Worm (Caenorhabditis elegans): ENCODE results near the gene F28H7.7.

Gene F28H7.7

ce11 chrV:10757128-10757527 lies 3.2 kb upstream of the F28H7.7 start:
- TF ChIP-seq ceh-39 (tag; optimal IDR thresholded peaks at IDR 0.05) (no peak), nhr-12 (tag; optimal IDR thresholded peaks at IDR 0.05) (no peak), nhr-28 (tag; optimal IDR thresholded peaks at IDR 0.05) (no peak), mls-2 (tag; optimal IDR thresholded peaks at IDR 0.05) (no peak), sptf-1 (tag; optimal IDR thresholded peaks at IDR 0.05) (no peak), cnd-1 (tag; optimal IDR thresholded peaks at IDR 0.05) (no peak), lin-32 (GFP tag; optimal IDR thresholded peaks at IDR 0.05) (no peak), ceh-43 (GFP tag; optimal IDR thresholded peaks at IDR 0.05) (no peak), mep-1 (tag; optimal IDR thresholded peaks at IDR 0.05) (no peak), nhr-76 (tag; optimal IDR thresholded peaks at IDR 0.05) (no peak), pha-4 (tag; optimal IDR thresholded peaks at IDR 0.05) (no peak), unc-62 (GFP tag; optimal IDR thresholded peaks at IDR 0.05) (no peak), snpc-4 (tag; optimal IDR thresholded peaks at IDR 0.05) (no peak), zip-8 (tag; optimal IDR thresholded peaks at IDR 0.05) (no peak), blmp-1 (tag; optimal IDR thresholded peaks at IDR 0.05) (no peak), flh-1 (GFP tag; optimal IDR thresholded peaks at IDR 0.05) (no peak), lin-13 (tag; optimal IDR thresholded peaks at IDR 0.05) (no peak)

- TF ChIP-seq nhr-2 (tag; optimal IDR thresholded peaks at IDR 0.05) (no peak), zip-8 (tag; optimal IDR thresholded peaks at IDR 0.05) (no peak), ceh-43 (GFP tag; optimal IDR thresholded peaks at IDR 0.05) (no peak), ces-1 (GFP tag; optimal IDR thresholded peaks at IDR 0.05) (no peak), ham-2 (GFP tag; optimal IDR thresholded peaks at IDR 0.05) (no peak), drap-1 (GFP tag; optimal IDR thresholded peaks at IDR 0.05) (no peak), sptf-1 (tag; optimal IDR thresholded peaks at IDR 0.05) (no peak), bed-3 (GFP tag; optimal IDR thresholded peaks at IDR 0.05) (no peak), unc-120 (tag; optimal IDR thresholded peaks at IDR 0.05; ENCODE audit: poor library complexity, severe bottlenecking) (no peak)
Observed at ce11 chrV:10756698-10757097, 2.7 kb upstream of the F28H7.7 start, which contains the start of gene irld-6. irld-6 (minus strand) TSS chrV:10756798.

- TF ChIP-seq M03D4.4 (tag; optimal IDR thresholded peaks at IDR 0.05): no peak
- TF ChIP-seq lsy-2 (tag; optimal IDR thresholded peaks at IDR 0.05): no peak
- TF ChIP-seq mls-2 (tag; optimal IDR thresholded peaks at IDR 0.05): no peak
- no peak for TF ChIP-seq mab-5 (tag; optimal IDR thresholded peaks at IDR 0.05)
- no peak for TF ChIP-seq pha-4 (tag; optimal IDR thresholded peaks at IDR 0.05)
- no peak for TF ChIP-seq nhr-2 (tag; optimal IDR thresholded peaks at IDR 0.05)
- TF ChIP-seq blmp-1 (tag; optimal IDR thresholded peaks at IDR 0.05): no peak
- no peak for TF ChIP-seq elt-1 (tag; optimal IDR thresholded peaks at IDR 0.05; ENCODE audit: borderline replicate concordance, insufficient read depth)
- TF ChIP-seq flh-1 (GFP tag; optimal IDR thresholded peaks at IDR 0.05): no peak
- TF ChIP-seq ceh-83 (GFP tag; optimal IDR thresholded peaks at IDR 0.05): no peak
- no peak for TF ChIP-seq elt-3 (tag; optimal IDR thresholded peaks at IDR 0.05)
- no peak for TF ChIP-seq ham-2 (GFP tag; optimal IDR thresholded peaks at IDR 0.05)
- no peak for TF ChIP-seq hlh-1 (tag; optimal IDR thresholded peaks at IDR 0.05)
- no peak for TF ChIP-seq ztf-11 (tag; optimal IDR thresholded peaks at IDR 0.05)
- no peak for TF ChIP-seq ceh-43 (GFP tag; optimal IDR thresholded peaks at IDR 0.05)
- no peak for TF ChIP-seq nhr-237 (tag; optimal IDR thresholded peaks at IDR 0.05)
- no peak for TF ChIP-seq cnd-1 (tag; optimal IDR thresholded peaks at IDR 0.05)
Observed at ce11 chrV:10750630-10751029, 3.3 kb downstream of the F28H7.7 start, which contains the start of gene F28H7.3. F28H7.3 (minus strand) TSS chrV:10750788.

ce11 chrV:10747263-10747951 lies 6.5 kb downstream of the F28H7.7 start, which contains the start of the genes selt-1.2 and F28H7.2:
selt-1.2 (minus strand) TSS chrV:10747363.
F28H7.2 (plus strand) TSS chrV:10747901.
- no peak for TF ChIP-seq unc-120 (tag; optimal IDR thresholded peaks at IDR 0.05; ENCODE audit: poor library complexity, severe bottlenecking)
- TF ChIP-seq elt-1 (tag; optimal IDR thresholded peaks at IDR 0.05; ENCODE audit: borderline replicate concordance, insufficient read depth): no peak
- no peak for TF ChIP-seq pha-4 (tag; optimal IDR thresholded peaks at IDR 0.05)
- no peak for TF ChIP-seq nhr-237 (tag; optimal IDR thresholded peaks at IDR 0.05)
- no peak for TF ChIP-seq ces-1 (GFP tag; optimal IDR thresholded peaks at IDR 0.05)
- no peak for TF ChIP-seq lin-13 (tag; optimal IDR thresholded peaks at IDR 0.05)
- no peak for TF ChIP-seq unc-62 (GFP tag; optimal IDR thresholded peaks at IDR 0.05)
- no peak for TF ChIP-seq nhr-2 (tag; optimal IDR thresholded peaks at IDR 0.05)
- TF ChIP-seq unc-39 (tag; optimal IDR thresholded peaks at IDR 0.05): no peak
- TF ChIP-seq elt-3 (tag; optimal IDR thresholded peaks at IDR 0.05): no peak
- TF ChIP-seq ceh-43 (GFP tag; optimal IDR thresholded peaks at IDR 0.05): no peak
- no peak for TF ChIP-seq ceh-83 (GFP tag; optimal IDR thresholded peaks at IDR 0.05)
- TF ChIP-seq lin-32 (GFP tag; optimal IDR thresholded peaks at IDR 0.05): no peak
- TF ChIP-seq bed-3 (GFP tag; optimal IDR thresholded peaks at IDR 0.05): no peak
- TF ChIP-seq tbx-8 (GFP tag; optimal IDR thresholded peaks at IDR 0.05): no peak
- TF ChIP-seq nhr-12 (tag; optimal IDR thresholded peaks at IDR 0.05): no peak
- TF ChIP-seq ceh-39 (tag; optimal IDR thresholded peaks at IDR 0.05): no peak
- TF ChIP-seq mab-5 (tag; optimal IDR thresholded peaks at IDR 0.05): no peak
